Worm (Caenorhabditis elegans) whole organism, L3 larva: ENCODE results near the gene set-19.

Experiments used
- aly-2 ChIP-seq: fragments of 150-350 bp; optimal IDR thresholded peaks from 2 replicates; lab custom pipeline; 2014; ENCODE audit warnings: missing biosample characterization, missing genetic modification characterization
- ceh-16 ChIP-seq: sonication (generic microtip); optimal IDR thresholded peaks from 2 replicates; lab custom pipeline; 2017; ENCODE audit warnings: missing biosample characterization, missing genetic modification characterization
- ceh-82 ChIP-seq: fragments of 150-350 bp; optimal IDR thresholded peaks from 2 replicates; lab custom pipeline; 2014; ENCODE audit warnings: missing biosample characterization, missing genetic modification characterization
- nhr-76 ChIP-seq: fragments of 150-350 bp; sonication (generic microtip); optimal IDR thresholded peaks from 5 replicates; lab custom pipeline; 2014; ENCODE audit warnings: missing biosample characterization, missing genetic modification characterization

ce11 chrX:5715831-5716364 is 35.9 kb upstream of the set-19 start:
- TF ChIP-seq ceh-16 (tag; lab: Kevin White, UChicago) (no peak), aly-2 (tag; lab: Kevin White, UChicago) (no peak), nhr-76 (no peak), ceh-82 (tag; lab: Kevin White, UChicago) (no peak)
